Worm (Caenorhabditis elegans) whole organism, mixed stage, embryonic: ENCODE results near the gene T25B9.6.

Experiments
- blmp-1 ChIP-seq: fragments of 150-350 bp; optimal IDR thresholded peaks from 2 replicates; lab custom pipeline; 2014; ENCODE audit warnings: missing biosample characterization, missing genetic modification characterization
- cnd-1 ChIP-seq: fragments of 200-800 bp; sonication (Bioruptor generic); optimal IDR thresholded peaks from 2 replicates; lab custom pipeline; 2018; ENCODE audit warnings: mild to moderate bottlenecking, missing genetic modification characterization, missing compliant biosample characterization
- elt-1 ChIP-seq: sonication (generic microtip); optimal IDR thresholded peaks from 2 replicates; lab custom pipeline; 2017; ENCODE audit warnings: missing genetic modification characterization, mild to moderate bottlenecking, missing compliant biosample characterization, antibody characterized with exemption, moderate library complexity, borderline replicate concordance; ENCODE audit not compliant: insufficient read depth
- lsy-2 ChIP-seq: fragments of 150-350 bp; optimal IDR thresholded peaks from 2 replicates; lab custom pipeline; 2014; ENCODE audit warnings: missing biosample characterization, missing genetic modification characterization
- nhr-237 ChIP-seq: fragments of 150-350 bp; optimal IDR thresholded peaks from 2 replicates; lab custom pipeline; 2014; ENCODE audit warnings: missing biosample characterization, missing genetic modification characterization
- nhr-28 ChIP-seq: fragments of 150-350 bp; optimal IDR thresholded peaks from 2 replicates; lab custom pipeline; 2014; ENCODE audit warnings: missing biosample characterization, missing genetic modification characterization
- pha-4 ChIP-seq: fragments of 150-350 bp; optimal IDR thresholded peaks from 2 replicates; lab custom pipeline; 2018; ENCODE audit warnings: missing biosample characterization, missing genetic modification reagents, missing genetic modification characterization
- sem-2 ChIP-seq: fragments of 200-800 bp; sonication (Bioruptor generic); optimal IDR thresholded peaks from 2 replicates; lab custom pipeline; 2018; ENCODE audit warnings: mild to moderate bottlenecking, missing genetic modification characterization, missing compliant biosample characterization
- snpc-4 ChIP-seq: fragments of 150-350 bp; optimal IDR thresholded peaks from 2 replicates; lab custom pipeline; 2014; ENCODE audit warnings: missing biosample characterization, missing genetic modification characterization
- sptf-1 ChIP-seq: sonication (generic microtip); optimal IDR thresholded peaks from 2 replicates; lab custom pipeline; 2017; ENCODE audit warnings: mild to moderate bottlenecking, missing genetic modification characterization, moderate library complexity, missing compliant biosample characterization
- unc-39 ChIP-seq: fragments of 150-350 bp; optimal IDR thresholded peaks from 2 replicates; lab custom pipeline; 2014; ENCODE audit warnings: missing biosample characterization, missing genetic modification characterization
- unc-62 ChIP-seq: fragments of 150-350 bp; optimal IDR thresholded peaks from 2 replicates; lab custom pipeline; 2014; ENCODE audit warnings: missing biosample characterization, missing genetic modification reagents, missing genetic modification characterization
- ztf-11 ChIP-seq: fragments of 150-350 bp; optimal IDR thresholded peaks from 2 replicates; lab custom pipeline; 2014; ENCODE audit warnings: missing biosample characterization, missing genetic modification characterization

DNA sequence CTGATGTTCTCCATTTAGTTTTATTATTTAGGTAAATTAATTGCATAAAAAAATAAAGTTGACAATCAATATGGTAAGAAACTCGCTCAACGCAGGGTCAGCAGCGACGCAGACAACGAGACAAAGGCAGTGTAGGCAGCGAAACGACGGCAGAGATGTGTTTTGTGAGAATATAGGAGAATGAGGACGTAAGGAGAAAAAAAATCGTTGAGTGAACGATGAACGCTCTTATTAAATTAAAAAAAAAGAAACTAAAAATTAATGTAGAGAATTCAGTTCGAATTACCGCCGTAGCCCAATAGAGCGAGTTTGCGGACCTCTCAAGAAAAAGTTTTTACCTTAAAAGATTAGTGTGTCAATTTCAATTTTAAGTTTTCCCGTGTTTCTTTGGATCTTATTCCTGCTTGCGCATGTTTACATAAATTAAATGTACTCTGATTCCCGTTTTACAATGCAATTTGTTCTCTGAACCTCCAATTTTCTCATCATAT is 10.2 kb downstream of the T25B9.6 start, which contains the start of gene T25B9.8:
- TF ChIP-seq pha-4 (tag; lab: Kevin White, UChicago) (no peak), sptf-1 (tag; lab: Kevin White, UChicago) (no peak), cnd-1 (tag; lab: Kevin White, UChicago) (no peak), unc-62 (GFP tag; lab: Kevin White, UChicago) (no peak), unc-39 (tag; lab: Kevin White, UChicago) (no peak), nhr-237 (tag; lab: Kevin White, UChicago) (no peak), sem-2 (GFP tag; lab: Kevin White, UChicago) (no peak), elt-1 (tag; lab: Kevin White, UChicago) (no peak), snpc-4 (no peak), ztf-11 (tag; lab: Kevin White, UChicago) (no peak), nhr-28 (tag; lab: Kevin White, UChicago) (no peak), lsy-2 (no peak), blmp-1 (tag; lab: Kevin White, UChicago) (no peak)
